Worm (Caenorhabditis elegans) whole organism, midembryonic: Measurements from ENCODE around the gene dpf-4.

Experiments used
- med-1 ChIP-seq: sonication (generic microtip); optimal IDR thresholded peaks from 2 replicates; lab custom pipeline; 2017; ENCODE audit warnings: missing genetic modification characterization, mild to moderate bottlenecking, missing compliant biosample characterization, antibody characterized with exemption, missing genetic modification reagents; ENCODE audit not compliant: insufficient read depth
- ref-1 ChIP-seq: fragments of 200-800 bp; sonication (Bioruptor generic); conservative IDR thresholded peaks from 2 replicates; pipeline ENCODE4 v1.3.6; 2022; ENCODE audit warnings: missing genetic modification reagents, missing genetic modification characterization, missing compliant biosample characterization
- tab-1 ChIP-seq: fragments of 200-800 bp; sonication (Bioruptor generic); IDR thresholded peaks from 2 replicates; pipeline ENCODE4 v1.3.6; 2022; ENCODE audit warnings: missing genetic modification characterization, missing compliant biosample characterization
- ztf-23 ChIP-seq: fragments of 200-800 bp; sonication (Bioruptor generic); IDR thresholded peaks from 2 replicates; pipeline ENCODE4 v1.3.6; 2022; ENCODE audit warnings: missing genetic modification reagents, missing genetic modification characterization, missing compliant biosample characterization
- ztf-29 ChIP-seq: fragments of 200-800 bp; sonication (Bioruptor generic); IDR thresholded peaks from 2 replicates; pipeline ENCODE4 v1.3.6; 2022; ENCODE audit warnings: missing genetic modification reagents, missing genetic modification characterization, missing compliant biosample characterization

- TF ChIP-seq ztf-29 (GFP tag; lab: Robert Waterston, UW) (no peak), ztf-23 (no peak), tab-1 (GFP tag; lab: Robert Waterston, UW) (no peak), ref-1 (no peak), med-1 (GFP tag; lab: Kevin White, UChicago) (no peak)
These were observed 33.8 kb downstream of the dpf-4 start for ce11 chrIII:5892909-5893308.
